Fruit fly (Drosophila melanogaster): ENCODE results near the gene Tsp74F.

- TF ChIP-seq CG13204 (GFP tag; optimal IDR thresholded peaks at IDR 0.05) (no peak), EcR (GFP tag; optimal IDR thresholded peaks at IDR 0.05) (peak; percentile 38), D1 (tag; optimal IDR thresholded peaks at IDR 0.05) (no peak), Ets98B (GFP tag; IDR thresholded peaks at IDR 0.05) (no peak), CG12605 (GFP tag; IDR thresholded peaks at IDR 0.05) (0 out of 2 replicates have a peak, but pooled peaks have one; percentile 19), CG34367 (tag; optimal IDR thresholded peaks at IDR 0.05) (no peak), CG8301 (tag; optimal IDR thresholded peaks at IDR 0.05) (no peak), CG15710 (tag; optimal IDR thresholded peaks at IDR 0.05) (no peak), CG9948 (tag; optimal IDR thresholded peaks at IDR 0.05) (no peak), CG8159 (tag; optimal IDR thresholded peaks at IDR 0.05) (no peak), CG14655 (GFP tag; optimal IDR thresholded peaks at IDR 0.05) (no peak), CG32121 (GFP tag; IDR thresholded peaks at IDR 0.05) (0 out of 2 replicates have a peak, but pooled peaks have one; percentile 33), Snoo (tag; optimal IDR thresholded peaks at IDR 0.05) (peak; percentile 2)
Observed at dm6 chr3L:17842892-17843703, 52.6 kb downstream of the Tsp74F start, which contains the start of gene CG5567.

Data from whole organism, pupa.